Fruit fly (Drosophila melanogaster): ENCODE measurements around the gene CG15011.

Gene CG15011

DNA sequence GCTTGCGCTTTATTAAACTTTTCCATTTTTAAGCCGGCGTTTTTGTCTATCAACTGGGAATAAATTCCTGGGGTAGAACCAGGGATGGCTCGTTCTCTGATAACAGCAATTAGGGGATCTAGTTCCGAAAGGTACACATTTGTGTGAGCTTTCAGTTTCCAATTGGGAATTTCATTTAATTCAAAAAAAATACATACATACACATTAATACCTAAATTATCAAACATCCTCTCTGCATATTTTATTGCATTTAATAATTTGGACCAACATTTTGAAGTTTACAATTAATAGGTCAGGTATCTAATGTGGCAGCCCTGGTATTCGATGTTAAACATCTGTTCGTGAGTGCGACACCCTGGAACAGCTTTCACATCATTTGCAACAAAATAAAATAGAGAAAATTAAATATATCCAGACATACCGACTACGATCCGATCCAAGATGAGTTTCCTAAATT lies at the start of gene CG15011, which contains the start of gene CG1309 (continued):
- peak; percentile 66 for TF ChIP-seq CG10669 (GFP tag; optimal IDR thresholded peaks at IDR 0.05)
- no peak for TF ChIP-seq CG16779 (tag; optimal IDR thresholded peaks at IDR 0.05)
- TF ChIP-seq CG10631 (GFP tag; optimal IDR thresholded peaks at IDR 0.05), result peak; percentile 87
- TF ChIP-seq svp (GFP tag), result peak; percentile 99
- TF ChIP-seq pdm3 (GFP tag; optimal IDR thresholded peaks at IDR 0.05), result peak; percentile 83
- peak; percentile 24 for TF ChIP-seq Hr38 (GFP tag; optimal IDR thresholded peaks at IDR 0.05)
- TF ChIP-seq Ets21C (GFP tag; optimal IDR thresholded peaks at IDR 0.05), result peak; percentile 83
- TF ChIP-seq topi (GFP tag; optimal IDR thresholded peaks at IDR 0.05), result peak; percentile 82
- TF ChIP-seq Smox (GFP tag; optimal IDR thresholded peaks at IDR 0.05), result no peak

dm6 chr3L:4307691-4308383 lies 48.9 kb upstream of the CG15011 start, which contains the start of gene dyl:
Gene dyl, minus strand, starts transcription at chr3L:4307718.
- TF ChIP-seq svp (GFP tag), result no peak
- TF ChIP-seq CG6854 (GFP tag; optimal IDR thresholded peaks at IDR 0.05), result peak; percentile 94
- TF ChIP-seq esn (GFP tag; optimal IDR thresholded peaks at IDR 0.05), result peak; percentile 1
- peak; percentile 14 for TF ChIP-seq Eip75B (GFP tag; optimal IDR thresholded peaks at IDR 0.05)
- peak; percentile 98 for TF ChIP-seq Blimp-1 (GFP tag; optimal IDR thresholded peaks at IDR 0.05)
- TF ChIP-seq net (GFP tag; optimal IDR thresholded peaks at IDR 0.05), result no peak
- peak; percentile 61 for TF ChIP-seq Eip78C (GFP tag)

dm6 chr3L:4304244-4304959 lies 45.5 kb upstream of the CG15011 start:
- TF ChIP-seq Sox14 (GFP tag; optimal IDR thresholded peaks at IDR 0.05) (peak; percentile 89), CG8632 (GFP tag; optimal IDR thresholded peaks at IDR 0.05) (peak; percentile 84), achi (GFP tag; optimal IDR thresholded peaks at IDR 0.05) (peak; percentile 88), CG6808 (GFP tag; optimal IDR thresholded peaks at IDR 0.05) (peak; percentile 50), CG11294 (GFP tag; IDR thresholded peaks at IDR 0.05) (peak; percentile 82), Hr38 (GFP tag; optimal IDR thresholded peaks at IDR 0.05) (peak; percentile 48), fkh (GFP tag; optimal IDR thresholded peaks at IDR 0.05) (no peak), CG8119 (GFP tag; IDR thresholded peaks at IDR 0.05) (peak; percentile 97), Ets96B (tag; optimal IDR thresholded peaks at IDR 0.05) (peak; percentile 74), pdm3 (GFP tag; optimal IDR thresholded peaks at IDR 0.05) (peak; percentile 90), CG3032 (tag; optimal IDR thresholded peaks at IDR 0.05) (peak; percentile 64), fd85E (GFP tag; optimal IDR thresholded peaks at IDR 0.05) (no peak), salr (GFP tag; optimal IDR thresholded peaks at IDR 0.05) (peak; percentile 21 to 81), vri (GFP tag; optimal IDR thresholded peaks at IDR 0.05) (peak; percentile 63), CG6276 (GFP tag; optimal IDR thresholded peaks at IDR 0.05) (peak; percentile 92), CG32006 (GFP tag; optimal IDR thresholded peaks at IDR 0.05) (peak; percentile 93), dac (GFP tag; optimal IDR thresholded peaks at IDR 0.05) (peak; percentile 81), CG10669 (GFP tag; optimal IDR thresholded peaks at IDR 0.05) (peak; percentile 79), dsx (GFP tag; optimal IDR thresholded peaks at IDR 0.05; ENCODE audit: poor library complexity, severe bottlenecking) (peak; percentile 73), svp (GFP tag) (peak; percentile 93), CG3919 (GFP tag; optimal IDR thresholded peaks at IDR 0.05) (peak; percentile 92), ss (GFP tag; optimal IDR thresholded peaks at IDR 0.05) (peak; percentile 53 to 80), CG16779 (tag; optimal IDR thresholded peaks at IDR 0.05) (peak; percentile 73), topi (GFP tag; optimal IDR thresholded peaks at IDR 0.05) (peak; percentile 87), net (GFP tag; optimal IDR thresholded peaks at IDR 0.05) (peak; percentile 91), CG11762 (GFP tag; optimal IDR thresholded peaks at IDR 0.05; ENCODE audit: insufficient read depth) (peak; percentile 76), Lpt (GFP tag; optimal IDR thresholded peaks at IDR 0.05) (peak; percentile 92), CG34406 (GFP tag; optimal IDR thresholded peaks at IDR 0.05) (peak; percentile 83), Eip78C (GFP tag) (peak; percentile 97), Hr39 (GFP tag; optimal IDR thresholded peaks at IDR 0.05) (peak; percentile 89), CG8319 (GFP tag; optimal IDR thresholded peaks at IDR 0.05) (peak; percentile 70), CG11902 (GFP tag; optimal IDR thresholded peaks at IDR 0.05) (peak; percentile 75), lz (GFP tag; optimal IDR thresholded peaks at IDR 0.05) (peak; percentile 88), Gug (GFP tag; IDR thresholded peaks at IDR 0.05) (peak; percentile 84), Eip75B (GFP tag; optimal IDR thresholded peaks at IDR 0.05) (peak; percentile 89), acj6 (GFP tag; optimal IDR thresholded peaks at IDR 0.05) (peak; percentile 85), CG1621 (tag; optimal IDR thresholded peaks at IDR 0.05) (peak; percentile 63), Sox15 (GFP tag; optimal IDR thresholded peaks at IDR 0.05) (peak; percentile 47)
